Worm (Caenorhabditis elegans): Measurements from ENCODE around the gene dpf-6.
A peak's percentile ranks its signal among the peaks of the same experiment; 100 is the strongest.

dpf-6 gene

DNA sequence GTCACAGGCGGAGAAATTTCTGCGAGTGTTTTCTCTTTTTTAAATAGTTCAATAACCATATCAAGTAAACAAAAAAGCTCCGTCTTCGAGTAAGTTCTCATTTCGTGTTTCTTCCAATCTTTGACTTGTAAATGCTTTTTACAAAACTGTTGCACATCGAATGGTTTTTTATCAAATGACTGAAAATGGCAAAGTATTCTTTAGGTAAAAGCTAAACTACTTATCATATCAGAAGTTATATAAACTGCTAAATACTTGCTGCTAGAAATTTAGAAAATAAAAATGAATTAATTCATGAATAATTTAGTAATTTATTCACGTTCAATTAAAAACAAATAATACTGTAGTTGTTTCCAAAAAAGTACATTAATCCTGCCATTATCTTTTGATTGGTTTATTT lies 7.1 kb upstream of the dpf-6 start, which contains the start of gene F44B9.9:
F44B9.9 (minus strand) TSS at position 101 of the 400 bp plus-strand sequence.
- TF ChIP-seq lin-39 (tag; optimal IDR thresholded peaks at IDR 0.05) = no peak
- TF ChIP-seq snpc-4 (tag; optimal IDR thresholded peaks at IDR 0.05) = no peak

DNA sequence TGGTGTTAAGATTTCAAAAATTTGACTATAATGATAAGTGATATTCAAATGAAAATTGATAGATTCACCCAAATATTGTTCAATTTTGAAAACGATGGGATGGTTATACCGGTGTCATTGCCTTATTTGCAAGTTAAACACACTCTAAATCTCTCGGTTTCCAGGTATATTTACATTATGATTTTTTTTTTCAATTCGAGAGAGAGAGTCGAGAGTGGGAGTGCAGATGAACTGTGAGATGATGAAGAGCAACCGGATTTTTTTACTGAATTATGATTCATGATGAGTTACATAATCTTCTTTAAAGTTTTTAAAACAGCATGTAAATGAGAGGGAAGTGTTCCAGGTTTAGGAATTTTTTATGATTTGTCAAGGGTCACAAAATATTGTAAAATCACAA lies 4.5 kb upstream of the dpf-6 start, which contains the start of gene F44B9.10:
F44B9.10 (minus strand) TSS at position 101 of the 400 bp plus-strand sequence.
- no peak for TF ChIP-seq tbx-2 (tag; optimal IDR thresholded peaks at IDR 0.05)

DNA sequence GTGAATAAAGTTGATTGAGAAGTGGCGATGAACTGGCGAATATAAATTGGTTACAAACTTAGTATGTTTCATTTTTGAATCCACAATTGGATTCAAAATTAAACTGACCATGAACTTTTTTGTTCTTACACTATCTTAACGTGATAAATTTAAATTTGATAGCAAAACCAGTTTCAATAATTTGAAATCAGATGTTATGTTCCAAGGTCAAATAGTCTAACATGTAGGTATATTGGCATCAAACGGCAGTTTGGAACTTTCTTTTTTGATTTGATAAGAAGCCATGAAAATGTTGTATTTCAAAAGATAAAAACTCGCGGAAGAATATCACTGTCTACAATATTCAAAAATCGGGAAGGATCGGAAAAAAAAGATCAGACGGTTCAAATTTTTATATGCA lies 2.0 kb upstream of the dpf-6 start:
- TF ChIP-seq hmg-11 (tag; optimal IDR thresholded peaks at IDR 0.05) = no peak
- no peak for TF ChIP-seq tbx-2 (tag; optimal IDR thresholded peaks at IDR 0.05)
- TF ChIP-seq fkh-10 (GFP tag; optimal IDR thresholded peaks at IDR 0.05) = no peak
- TF ChIP-seq mdl-1 (tag; optimal IDR thresholded peaks at IDR 0.05) = no peak
- TF ChIP-seq pha-4 (tag; optimal IDR thresholded peaks at IDR 0.05) = no peak
- no peak for TF ChIP-seq unc-62 (GFP tag; optimal IDR thresholded peaks at IDR 0.05)
- no peak for TF ChIP-seq nhr-11 (tag; optimal IDR thresholded peaks at IDR 0.05)
- TF ChIP-seq nhr-77 (tag; optimal IDR thresholded peaks at IDR 0.05) = no peak
- no peak for TF ChIP-seq fkh-2 (tag; optimal IDR thresholded peaks at IDR 0.05)
- no peak for TF ChIP-seq nfya-1 (tag; optimal IDR thresholded peaks at IDR 0.05; ENCODE audit: insufficient read depth)
- TF ChIP-seq pqm-1 (tag; optimal IDR thresholded peaks at IDR 0.05) = no peak

DNA sequence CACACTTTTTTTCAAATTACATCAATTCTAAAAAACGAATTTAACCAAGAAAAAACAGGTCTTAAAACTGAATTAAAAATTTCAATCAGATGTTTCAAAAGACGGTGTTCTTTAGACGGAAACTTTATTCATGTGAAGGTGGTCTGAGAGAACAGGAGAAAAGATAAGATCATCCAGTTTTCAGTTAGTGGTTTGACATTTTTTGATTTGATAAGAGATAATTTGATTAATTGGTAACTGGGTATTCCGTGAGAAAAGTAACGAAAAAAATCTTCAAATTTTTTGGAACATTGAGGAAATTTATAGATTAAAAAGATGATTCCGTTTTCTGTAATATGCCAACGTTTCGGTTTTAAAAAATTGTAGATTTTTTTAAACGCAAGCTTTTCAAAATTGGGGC lies 1.5 kb upstream of the dpf-6 start:
- TF ChIP-seq elt-3 (tag; optimal IDR thresholded peaks at IDR 0.05) = peak in 1 of 3 experiments; percentile 79
- no peak for TF ChIP-seq lin-15B (tag; optimal IDR thresholded peaks at IDR 0.05)
- no peak for TF ChIP-seq nfya-1 (tag; optimal IDR thresholded peaks at IDR 0.05; ENCODE audit: insufficient read depth)
- TF ChIP-seq nhr-23 (tag; optimal IDR thresholded peaks at IDR 0.05) = peak; percentile 1
- TF ChIP-seq skn-1 (tag; optimal IDR thresholded peaks at IDR 0.05) = no peak

DNA sequence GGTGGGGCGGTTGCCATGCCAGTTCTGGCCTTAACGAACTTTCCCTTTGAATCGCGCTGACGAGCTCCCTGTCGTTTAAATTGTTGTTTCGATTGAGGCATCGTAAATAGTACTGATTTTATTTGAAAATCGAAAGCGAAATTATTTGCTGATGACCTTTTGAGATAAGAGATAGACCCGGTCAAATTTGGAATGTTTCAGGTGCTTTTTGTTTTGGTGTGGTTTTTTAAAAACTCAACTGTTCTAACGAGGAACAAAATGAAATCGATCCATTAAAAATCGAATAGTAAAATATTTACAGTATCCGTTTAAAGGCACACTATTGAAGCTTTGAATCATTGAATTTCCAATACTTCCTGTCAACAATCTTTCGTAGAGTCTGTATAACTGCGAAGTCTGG lies 4.7 kb downstream of the dpf-6 start, which contains the start of gene K12H4.6:
K12H4.6 (minus strand) TSS at position 101 of the 400 bp plus-strand sequence.
- no peak for TF ChIP-seq mdl-1 (tag; optimal IDR thresholded peaks at IDR 0.05)
- no peak for TF ChIP-seq skn-1 (tag; optimal IDR thresholded peaks at IDR 0.05)
- TF ChIP-seq elt-3 (tag; optimal IDR thresholded peaks at IDR 0.05) = no peak
- TF ChIP-seq zag-1 (tag; optimal IDR thresholded peaks at IDR 0.05) = no peak
- no peak for TF ChIP-seq pqm-1 (tag; optimal IDR thresholded peaks at IDR 0.05)
- no peak for TF ChIP-seq nhr-43 (tag; optimal IDR thresholded peaks at IDR 0.05; ENCODE audit: poor library complexity, severe bottlenecking)
- no peak for TF ChIP-seq ceh-9 (tag; optimal IDR thresholded peaks at IDR 0.05)
- no peak for TF ChIP-seq unc-62 (GFP tag; optimal IDR thresholded peaks at IDR 0.05)
- TF ChIP-seq R02D3.7 (tag; optimal IDR thresholded peaks at IDR 0.05) = no peak
- no peak for TF ChIP-seq sea-2 (GFP tag; optimal IDR thresholded peaks at IDR 0.05)
- no peak for TF ChIP-seq nhr-28 (tag; optimal IDR thresholded peaks at IDR 0.05)
- TF ChIP-seq nhr-12 (tag; optimal IDR thresholded peaks at IDR 0.05) = no peak
- TF ChIP-seq ZK546.5 (tag; optimal IDR thresholded peaks at IDR 0.05) = no peak
- no peak for TF ChIP-seq ztf-4 (tag; optimal IDR thresholded peaks at IDR 0.05)

DNA sequence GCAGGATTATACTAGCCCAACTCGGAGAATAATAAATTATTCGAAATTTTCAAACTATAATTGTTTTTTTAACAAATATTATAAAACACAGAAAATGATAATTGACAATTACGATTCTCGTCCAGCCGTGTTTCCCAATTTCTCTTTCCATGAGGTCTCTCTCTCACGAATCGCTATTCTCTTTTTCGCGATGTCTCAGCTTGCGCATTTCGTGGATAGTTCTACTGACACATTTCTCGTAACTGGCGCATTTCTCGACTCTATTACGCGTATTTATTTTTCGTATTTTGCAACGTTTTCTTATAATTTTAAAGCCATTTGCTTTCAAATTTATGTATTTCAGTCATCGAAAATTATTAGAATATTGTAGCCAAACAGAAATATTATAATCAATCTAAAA lies 5.7 kb downstream of the dpf-6 start:
- peak; percentile 100 for TF ChIP-seq pha-4 (tag; optimal IDR thresholded peaks at IDR 0.05)
- TF ChIP-seq nfya-1 (tag; optimal IDR thresholded peaks at IDR 0.05; ENCODE audit: insufficient read depth) = peak; percentile 96
- peak; percentile 96 for TF ChIP-seq fkh-10 (GFP tag; optimal IDR thresholded peaks at IDR 0.05)
- peak; percentile 92 for TF ChIP-seq ceh-82 (tag; optimal IDR thresholded peaks at IDR 0.05)
- TF ChIP-seq lin-15B (tag; optimal IDR thresholded peaks at IDR 0.05) = peak; percentile 99
- TF ChIP-seq ama-1 (optimal IDR thresholded peaks at IDR 0.05) = peak; percentile 53
- TF ChIP-seq skn-1 (tag; optimal IDR thresholded peaks at IDR 0.05) = peak; percentile 92
- TF ChIP-seq zag-1 (tag; optimal IDR thresholded peaks at IDR 0.05) = peak; percentile 49
- TF ChIP-seq nhr-23 (tag; optimal IDR thresholded peaks at IDR 0.05) = peak; percentile 97
- peak; percentile 87 for TF ChIP-seq tbx-2 (tag; optimal IDR thresholded peaks at IDR 0.05)
- peak; percentile 21 for TF ChIP-seq daf-12 (tag; optimal IDR thresholded peaks at IDR 0.05)
- TF ChIP-seq unc-62 (GFP tag; optimal IDR thresholded peaks at IDR 0.05) = peak; percentile 96
- no peak for TF ChIP-seq aly-2 (tag; optimal IDR thresholded peaks at IDR 0.05)
- TF ChIP-seq elt-2 (tag; optimal IDR thresholded peaks at IDR 0.05) = peak; percentile 93
- no peak for TF ChIP-seq nhr-237 (tag; optimal IDR thresholded peaks at IDR 0.05)
- peak; percentile 69 for TF ChIP-seq ceh-16 (tag; optimal IDR thresholded peaks at IDR 0.05)
- peak; percentile 93 for TF ChIP-seq ceh-28 (tag; optimal IDR thresholded peaks at IDR 0.05)
- TF ChIP-seq nhr-43 (tag; optimal IDR thresholded peaks at IDR 0.05; ENCODE audit: poor library complexity, severe bottlenecking) = peak; percentile 97
- peak; percentile 95 for TF ChIP-seq R02D3.7 (tag; optimal IDR thresholded peaks at IDR 0.05)
- peak; percentile 82 for TF ChIP-seq elt-1 (tag; optimal IDR thresholded peaks at IDR 0.05)
- peak; percentile 72 for TF ChIP-seq mdl-1 (tag; optimal IDR thresholded peaks at IDR 0.05)
- peak; percentile 81 for TF ChIP-seq ztf-4 (tag; optimal IDR thresholded peaks at IDR 0.05)
- TF ChIP-seq elt-3 (tag; optimal IDR thresholded peaks at IDR 0.05) = peak in 1 of 3 experiments; percentile 98
- TF ChIP-seq lsy-12 (tag; optimal IDR thresholded peaks at IDR 0.05) = peak; percentile 98
- peak; percentile 93 for TF ChIP-seq fos-1 (tag; optimal IDR thresholded peaks at IDR 0.05)
- peak; percentile 82 for TF ChIP-seq egl-5 (tag; optimal IDR thresholded peaks at IDR 0.05)
- TF ChIP-seq lin-39 (tag; optimal IDR thresholded peaks at IDR 0.05) = peak; percentile 98
- no peak for TF ChIP-seq nhr-12 (tag; optimal IDR thresholded peaks at IDR 0.05)
- peak; percentile 95 for TF ChIP-seq snpc-4 (tag; optimal IDR thresholded peaks at IDR 0.05)
- TF ChIP-seq nhr-28 (tag; optimal IDR thresholded peaks at IDR 0.05) = no peak
- TF ChIP-seq nhr-77 (tag; optimal IDR thresholded peaks at IDR 0.05) = peak; percentile 89
- peak; percentile 57 for TF ChIP-seq ztf-11 (tag; optimal IDR thresholded peaks at IDR 0.05)
- TF ChIP-seq fkh-2 (tag; optimal IDR thresholded peaks at IDR 0.05) = no peak
